Worm (Caenorhabditis elegans) whole organism, L1 larva: ENCODE measurements around the gene cyp-34A1.

Source experiments
- C04F5.9 ChIP-seq: sonication (generic microtip); optimal IDR thresholded peaks from 2 replicates; lab custom pipeline; 2016; ENCODE audit warnings: missing genetic modification characterization, missing compliant biosample characterization
- C16A3.4 ChIP-seq: fragments of 150-350 bp; optimal IDR thresholded peaks from 2 replicates; lab custom pipeline; 2014; ENCODE audit warnings: missing biosample characterization, missing genetic modification characterization
- Y116A8C.19 ChIP-seq: sonication (generic microtip); optimal IDR thresholded peaks from 2 replicates; lab custom pipeline; 2016; ENCODE audit warnings: missing compliant biosample characterization, missing genetic modification characterization, borderline replicate concordance
- alr-1 ChIP-seq: fragments of 200-800 bp; sonication (Bioruptor generic); optimal IDR thresholded peaks from 2 replicates; lab custom pipeline; 2018; ENCODE audit warnings: borderline replicate concordance, mild to moderate bottlenecking, missing genetic modification characterization, missing compliant biosample characterization
- aly-2 ChIP-seq: fragments of 150-350 bp; optimal IDR thresholded peaks from 2 replicates; lab custom pipeline; 2014; ENCODE audit warnings: missing biosample characterization, missing genetic modification characterization
- ama-1 ChIP-seq: fragments of 150-350 bp; optimal IDR thresholded peaks from 2 replicates; lab custom pipeline; 2014
- ceh-8 ChIP-seq: fragments of 200-800 bp; sonication (Bioruptor generic); optimal IDR thresholded peaks from 2 replicates; lab custom pipeline; 2018; ENCODE audit warnings: mild to moderate bottlenecking, missing genetic modification characterization, moderate library complexity, missing compliant biosample characterization
- ces-1 ChIP-seq: fragments of 150-350 bp; optimal IDR thresholded peaks from 2 replicates; lab custom pipeline; 2014; ENCODE audit warnings: missing biosample characterization, missing genetic modification reagents, missing genetic modification characterization
- dpl-1 ChIP-seq, 3 experiments: fragments of 150-350 bp in 2 of 3; sonication (generic microtip) in 1 of 3; optimal IDR thresholded peaks; 2 replicates each; lab custom pipeline; 2014 to 2017; ENCODE audit warnings: missing biosample characterization in 3 of 3, missing genetic modification characterization in 3 of 3, missing genetic modification reagents in 3 of 3
- dsc-1 ChIP-seq: sonication (generic microtip); optimal IDR thresholded peaks from 2 replicates; lab custom pipeline; 2016; ENCODE audit warnings: mild to moderate bottlenecking, missing genetic modification characterization, missing compliant biosample characterization
- efl-1 ChIP-seq, 4 experiments: fragments of 150-350 bp; optimal IDR thresholded peaks in 3 of 4; peaks in 1 of 4; 1 replicate in 1 of 4; 2 replicates in 3 of 4; lab custom pipeline; 2014; ENCODE audit warnings: missing biosample characterization in 2 of 4, missing genetic modification characterization in 2 of 4, missing genetic modification reagents in 2 of 4
- efl-3 ChIP-seq: fragments of 200-800 bp; sonication (Bioruptor generic); optimal IDR thresholded peaks from 2 replicates; lab custom pipeline; 2018; ENCODE audit warnings: mild to moderate bottlenecking, missing genetic modification characterization, missing compliant biosample characterization
- egl-13 ChIP-seq: sonication (generic microtip); optimal IDR thresholded peaks from 2 replicates; lab custom pipeline; 2016; ENCODE audit warnings: missing genotype, missing genetic modification reagents, missing genetic modification characterization, missing compliant biosample characterization
- elt-3 ChIP-seq, 6 experiments: fragments of 150-350 bp in 1 of 6; sonication (generic microtip); optimal IDR thresholded peaks; 2 replicates each; lab custom pipeline; 2017 to 2018; ENCODE audit warnings: missing biosample characterization in 6 of 6, missing genetic modification characterization in 6 of 6, inconsistent platforms in 1 of 6
- fkh-8 ChIP-seq: sonication (generic microtip); optimal IDR thresholded peaks from 2 replicates; lab custom pipeline; 2016; ENCODE audit warnings: mild to moderate bottlenecking, missing genetic modification characterization, missing compliant biosample characterization
- grh-1 ChIP-seq: fragments of 200-800 bp; sonication (Bioruptor generic); IDR thresholded peaks from 2 replicates; pipeline ENCODE4 v1.3.6; 2022; ENCODE audit warnings: missing genetic modification reagents, missing genetic modification characterization, missing compliant biosample characterization
- hlh-17 ChIP-seq: fragments of 200-800 bp; sonication (Bioruptor generic); optimal IDR thresholded peaks from 2 replicates; lab custom pipeline; 2018; ENCODE audit warnings: missing genetic modification characterization, mild to moderate bottlenecking, missing compliant biosample characterization, moderate library complexity, borderline replicate concordance
- hpl-2 ChIP-seq: fragments of 150-350 bp; optimal IDR thresholded peaks from 2 replicates; lab custom pipeline; 2014; ENCODE audit warnings: missing biosample characterization, missing genetic modification reagents, missing genetic modification characterization
- irx-1 ChIP-seq: sonication (generic microtip); optimal IDR thresholded peaks from 2 replicates; lab custom pipeline; 2016; ENCODE audit warnings: missing genetic modification characterization, missing compliant biosample characterization
- isw-1 ChIP-seq: fragments of 200-800 bp; sonication (Bioruptor generic); IDR thresholded peaks from 2 replicates; pipeline ENCODE4 v1.3.6; 2022; ENCODE audit warnings: missing genetic modification characterization, missing compliant biosample characterization
- jun-1 ChIP-seq: fragments of 150-350 bp; optimal IDR thresholded peaks from 2 replicates; lab custom pipeline; 2014; ENCODE audit warnings: missing biosample characterization, missing genetic modification reagents, missing genetic modification characterization
- lin-13 ChIP-seq: fragments of 150-350 bp; optimal IDR thresholded peaks from 2 replicates; lab custom pipeline; 2014; ENCODE audit warnings: missing biosample characterization, missing genetic modification reagents, missing genetic modification characterization
- lin-35 ChIP-seq, 2 experiments: fragments of 150-350 bp; optimal IDR thresholded peaks; 2 replicates each; lab custom pipeline; 2014; ENCODE audit warnings: missing biosample characterization in 2 of 2, missing genetic modification characterization in 2 of 2, missing genetic modification reagents in 2 of 2
- mdl-1 ChIP-seq, 2 experiments: fragments of 150-350 bp; optimal IDR thresholded peaks; 2 replicates each; lab custom pipeline; 2014 to 2017; ENCODE audit warnings: missing biosample characterization in 2 of 2, missing genetic modification characterization in 2 of 2, inconsistent platforms in 1 of 2
- mef-2 ChIP-seq: fragments of 150-350 bp; optimal IDR thresholded peaks from 2 replicates; lab custom pipeline; 2014; ENCODE audit warnings: missing biosample characterization, missing genetic modification characterization
- nhr-11 ChIP-seq: fragments of 150-350 bp; optimal IDR thresholded peaks from 2 replicates; lab custom pipeline; 2014; ENCODE audit warnings: missing biosample characterization, missing genetic modification characterization
- nhr-19 ChIP-seq: fragments of 200-800 bp; sonication (Bioruptor generic); conservative IDR thresholded peaks from 2 replicates; pipeline ENCODE4 v1.3.6; 2022; ENCODE audit warnings: missing genetic modification characterization, missing compliant biosample characterization
- nhr-20 ChIP-seq: sonication (generic microtip); optimal IDR thresholded peaks from 2 replicates; lab custom pipeline; 2016; ENCODE audit warnings: mild to moderate bottlenecking, missing genetic modification characterization, missing compliant biosample characterization
- nhr-237 ChIP-seq: fragments of 150-350 bp; optimal IDR thresholded peaks from 2 replicates; lab custom pipeline; 2014; ENCODE audit warnings: missing biosample characterization, missing genetic modification characterization
- nhr-28 ChIP-seq: fragments of 150-350 bp; optimal IDR thresholded peaks from 2 replicates; lab custom pipeline; 2014; ENCODE audit warnings: missing biosample characterization, missing genetic modification characterization
- nhr-47 ChIP-seq: sonication (generic microtip); optimal IDR thresholded peaks from 2 replicates; lab custom pipeline; 2016; ENCODE audit warnings: mild to moderate bottlenecking, missing genetic modification characterization, moderate library complexity, missing compliant biosample characterization
- nhr-77 ChIP-seq: fragments of 150-350 bp; optimal IDR thresholded peaks from 2 replicates; lab custom pipeline; 2014; ENCODE audit warnings: missing biosample characterization, missing genetic modification characterization
- nhr-85 ChIP-seq: sonication (generic microtip); peaks from one replicate; lab custom pipeline; 2016; ENCODE audit warnings: missing genetic modification characterization, inconsistent platforms, missing compliant biosample characterization
- nhr-90 ChIP-seq: sonication (generic microtip); optimal IDR thresholded peaks from 2 replicates; lab custom pipeline; 2016; ENCODE audit warnings: mild to moderate bottlenecking, missing genetic modification characterization, missing compliant biosample characterization; ENCODE audit not compliant: poor library complexity
- pqm-1 ChIP-seq: sonication (generic microtip); optimal IDR thresholded peaks from 3 replicates; lab custom pipeline; 2017; ENCODE audit warnings: missing biosample characterization, missing genetic modification characterization
- rnt-1 ChIP-seq: sonication (generic microtip); optimal IDR thresholded peaks from 2 replicates; lab custom pipeline; 2016; ENCODE audit warnings: mild to moderate bottlenecking, missing genetic modification characterization, moderate library complexity, missing compliant biosample characterization
- sptf-1 ChIP-seq: fragments of 150-350 bp; optimal IDR thresholded peaks from 2 replicates; lab custom pipeline; 2014; ENCODE audit warnings: missing biosample characterization, missing genetic modification characterization
- tbx-2 ChIP-seq: sonication (generic microtip); optimal IDR thresholded peaks from 2 replicates; lab custom pipeline; 2016; ENCODE audit warnings: missing genetic modification characterization, missing compliant biosample characterization
- unc-62 ChIP-seq: fragments of 150-350 bp; optimal IDR thresholded peaks from 2 replicates; lab custom pipeline; 2014; ENCODE audit warnings: missing biosample characterization, missing genetic modification reagents, missing genetic modification characterization
- vab-15 ChIP-seq: sonication (generic microtip); optimal IDR thresholded peaks from 2 replicates; lab custom pipeline; 2017; ENCODE audit warnings: missing genotype, mild to moderate bottlenecking, missing genetic modification characterization, missing compliant biosample characterization
- zag-1 ChIP-seq: fragments of 150-350 bp; optimal IDR thresholded peaks from 2 replicates; lab custom pipeline; 2014; ENCODE audit warnings: missing biosample characterization, missing genetic modification characterization
- ztf-11 ChIP-seq, 2 experiments: sonication (generic microtip); optimal IDR thresholded peaks; 2 replicates each; lab custom pipeline; 2016 to 2017; ENCODE audit warnings: missing genetic modification characterization in 2 of 2, missing biosample characterization in 1 of 2, missing compliant biosample characterization in 1 of 2

The cyp-34A1 gene

ce11 chrV:15290995-15291394, 3.2 kb upstream of the cyp-34A1 start, which contains the start of gene cyp-34A2:
TSS of gene cyp-34A2 (minus strand) at chrV:15291095.
- TF ChIP-seq efl-1 (optimal IDR thresholded peaks at IDR 0.05; lab: Kevin White, UChicago) (no peak), efl-1 (GFP tag; optimal IDR thresholded peaks at IDR 0.05 in 1 of 2; lab: Kevin White, UChicago) (peak in 1 of 2 experiments; percentile 12), mdl-1 (tag; optimal IDR thresholded peaks at IDR 0.05; lab: Kevin White, UChicago) (no peak), nhr-19 (GFP tag; lab: Robert Waterston, UW) (no peak), hpl-2 (GFP tag; lab: Kevin White, UChicago) (no peak)
- TF ChIP-seq, all 84 proteins: peak for 1

- TF ChIP-seq ceh-8 (no peak), nhr-20 (peak; percentile 42), mef-2 (tag; lab: Kevin White, UChicago) (no peak), nhr-85 (peak; percentile 83), lin-13 (GFP tag; lab: Kevin White, UChicago) (no peak), grh-1 (GFP tag; lab: Robert Waterston, UW) (no peak), elt-3 (tag; optimal IDR thresholded peaks at IDR 0.05; lab: Kevin White, UChicago) (peak; percentile 28 to 88 (median 78)), nhr-47 (tag; lab: Kevin White, UChicago) (no peak), nhr-77 (no peak), efl-1 (optimal IDR thresholded peaks at IDR 0.05; lab: Kevin White, UChicago) (no peak), efl-1 (GFP tag; optimal IDR thresholded peaks at IDR 0.05 in 1 of 2; lab: Kevin White, UChicago) (peak in 1 of 2 experiments; percentile 88), sptf-1 (tag; lab: Kevin White, UChicago) (no peak)
Measured at ce11 chrV:15285984-15286383, 1.8 kb downstream of the cyp-34A1 start.

DNA sequence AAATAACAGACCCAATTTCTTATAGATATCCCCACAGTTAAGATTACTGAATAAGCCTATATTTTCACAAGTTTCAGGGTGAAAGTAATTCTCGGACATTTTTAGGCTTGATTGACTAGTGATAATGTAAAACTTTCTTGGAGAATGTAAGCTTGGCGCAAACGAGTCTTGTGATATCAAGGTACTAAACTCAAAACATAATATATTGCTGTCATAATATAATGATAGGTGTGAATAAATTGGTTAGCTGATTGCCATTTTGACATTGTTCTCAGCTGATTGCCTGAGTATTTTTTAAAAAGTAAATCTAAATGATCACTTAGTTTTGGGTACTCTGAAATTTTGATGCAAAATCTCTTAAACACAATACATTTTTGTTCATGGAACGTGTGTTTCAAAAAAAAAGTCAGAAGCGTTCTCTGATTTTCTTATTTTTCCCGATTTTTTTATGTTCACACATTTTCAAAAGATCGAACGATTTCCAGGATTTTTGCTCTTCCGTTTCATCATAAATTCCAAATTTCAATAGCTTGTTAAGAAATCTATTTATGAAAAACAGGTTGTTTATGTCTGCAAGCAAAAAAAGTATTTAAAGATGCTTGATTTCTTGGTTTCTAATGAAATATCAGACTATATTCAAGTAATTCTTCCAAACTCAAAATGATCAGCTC, 6.3 kb downstream of the cyp-34A1 start, which contains the start of the genes srw-19 and srx-51:
Gene srw-19, minus strand, starts transcription at position 101 of the 671 bp plus-strand sequence.
Gene srx-51, plus strand, starts transcription at position 621 of the 671 bp plus-strand sequence.
- TF ChIP-seq efl-3 = no peak
- TF ChIP-seq unc-62 (GFP tag; lab: Kevin White, UChicago) = no peak
- no peak for TF ChIP-seq ces-1 (GFP tag; lab: Kevin White, UChicago)
- no peak for TF ChIP-seq dsc-1 (tag; lab: Kevin White, UChicago)
- no peak for TF ChIP-seq jun-1 (tag; lab: Kevin White, UChicago)
- TF ChIP-seq pqm-1 (tag; lab: Kevin White, UChicago) = no peak
- TF ChIP-seq nhr-28 = no peak
- TF ChIP-seq ztf-11 (tag; optimal IDR thresholded peaks at IDR 0.05; lab: Kevin White, UChicago) = no peak
- TF ChIP-seq nhr-85 = no peak
- no peak for TF ChIP-seq C04F5.9
- TF ChIP-seq rnt-1 (tag; lab: Kevin White, UChicago) = no peak
- no peak for TF ChIP-seq nhr-47 (tag; lab: Kevin White, UChicago)
- no peak for TF ChIP-seq ama-1 (lab: Kevin White, UChicago)
- no peak for TF ChIP-seq lin-35 (GFP tag; optimal IDR thresholded peaks at IDR 0.05; lab: Kevin White, UChicago)
- no peak for TF ChIP-seq nhr-77
- no peak for TF ChIP-seq egl-13
- TF ChIP-seq nhr-90 (tag; lab: Kevin White, UChicago) = no peak
- TF ChIP-seq hpl-2 (GFP tag; lab: Kevin White, UChicago) = no peak
- no peak for TF ChIP-seq irx-1

ce11 chrV:15276915-15277314, 10.8 kb downstream of the cyp-34A1 start, which contains the start of gene srw-17:
TSS of gene srw-17 (minus strand) at chrV:15277015.
- no peak for TF ChIP-seq pqm-1 (tag; lab: Kevin White, UChicago)
- TF ChIP-seq Y116A8C.19 (tag; lab: Kevin White, UChicago) = no peak
- no peak for TF ChIP-seq hlh-17
- TF ChIP-seq C16A3.4 (tag; lab: Kevin White, UChicago) = no peak
- TF ChIP-seq tbx-2 (tag; lab: Kevin White, UChicago) = no peak
- TF ChIP-seq dpl-1 (GFP tag; optimal IDR thresholded peaks at IDR 0.05; lab: Kevin White, UChicago) = no peak
- no peak for TF ChIP-seq aly-2 (tag; lab: Kevin White, UChicago)
- TF ChIP-seq mef-2 (tag; lab: Kevin White, UChicago) = no peak
- no peak for TF ChIP-seq vab-15
- TF ChIP-seq ces-1 (GFP tag; lab: Kevin White, UChicago) = no peak
- no peak for TF ChIP-seq nhr-237
- TF ChIP-seq ceh-8 = no peak
- no peak for TF ChIP-seq zag-1 (tag; lab: Kevin White, UChicago)
- TF ChIP-seq isw-1 (GFP tag; lab: Robert Waterston, UW) = no peak
- no peak for TF ChIP-seq lin-13 (GFP tag; lab: Kevin White, UChicago)
- no peak for TF ChIP-seq nhr-11
- no peak for TF ChIP-seq egl-13
- no peak for TF ChIP-seq alr-1 (tag; lab: Kevin White, UChicago)
- TF ChIP-seq fkh-8 (tag; lab: Kevin White, UChicago) = no peak
